Fruit fly (Drosophila melanogaster) whole organism, embryonic: Measurements from ENCODE around the gene CG8312.

Source experiments
- Bgb ChIP-seq: fragments of 200-800 bp; sonication (Bioruptor generic); IDR thresholded peaks from 2 replicates; pipeline ENCODE4 v1.3.6; 2022; ENCODE audit warnings: missing biosample characterization, missing genetic modification characterization; ENCODE audit not compliant: partially characterized antibody
- CG12236 ChIP-seq: fragments of 200-800 bp; sonication (Bioruptor generic); optimal IDR thresholded peaks from 2 replicates; lab custom pipeline; 2016; ENCODE audit warnings: missing biosample characterization, missing genetic modification characterization
- CG12769 ChIP-seq: fragments of 200-800 bp; sonication (Bioruptor generic); optimal IDR thresholded peaks from 2 replicates; lab custom pipeline; 2019; ENCODE audit warnings: missing biosample characterization, mild to moderate bottlenecking, missing genetic modification characterization, moderate library complexity
- CG12942 ChIP-seq: fragments of 200-800 bp; sonication (Bioruptor generic); optimal IDR thresholded peaks from 3 replicates; lab custom pipeline; 2016; ENCODE audit warnings: missing biosample characterization, missing genetic modification characterization
- CG13287 ChIP-seq: fragments of 200-800 bp; sonication (Bioruptor generic); IDR thresholded peaks from 2 replicates; pipeline ENCODE4 v1.3.6; 2022; ENCODE audit warnings: missing biosample characterization, missing genetic modification characterization; ENCODE audit not compliant: partially characterized antibody
- CG14014 ChIP-seq: fragments of 200-800 bp; sonication (Bioruptor generic); IDR thresholded peaks from 2 replicates; pipeline ENCODE4 v1.3.6; 2022; ENCODE audit warnings: missing biosample characterization, missing genetic modification characterization
- CG14050 ChIP-seq: fragments of 200-800 bp; sonication (Bioruptor generic); IDR thresholded peaks from 3 replicates; pipeline ENCODE4 v1.3.6; 2022; ENCODE audit warnings: missing biosample characterization, missing genetic modification characterization
- CG14710 ChIP-seq: fragments of 200-800 bp; sonication (Bioruptor generic); optimal IDR thresholded peaks from 3 replicates; lab custom pipeline; 2019; ENCODE audit warnings: missing biosample characterization, mild to moderate bottlenecking, missing genetic modification characterization, moderate library complexity
- CG15073 ChIP-seq: fragments of 200-800 bp; sonication (Bioruptor generic); optimal IDR thresholded peaks from 2 replicates; lab custom pipeline; 2016; ENCODE audit warnings: missing biosample characterization, missing genetic modification characterization
- CG1602 ChIP-seq: fragments of 200-800 bp; sonication (Bioruptor generic); optimal IDR thresholded peaks from 3 replicates; lab custom pipeline; 2016; ENCODE audit warnings: missing biosample characterization, missing genetic modification characterization
- CG16863 ChIP-seq: fragments of 200-800 bp; sonication (Bioruptor generic); optimal IDR thresholded peaks from 3 replicates; lab custom pipeline; 2016; ENCODE audit warnings: missing biosample characterization, missing genetic modification characterization
- CG17912 ChIP-seq: fragments of 200-800 bp; sonication (Bioruptor generic); optimal IDR thresholded peaks from 2 replicates; lab custom pipeline; 2018; ENCODE audit warnings: missing biosample characterization, mild to moderate bottlenecking, missing genetic modification characterization
- CG2202 ChIP-seq: fragments of 200-800 bp; sonication (Bioruptor generic); optimal IDR thresholded peaks from 2 replicates; lab custom pipeline; 2018; ENCODE audit warnings: missing biosample characterization, mild to moderate bottlenecking, missing genetic modification characterization
- CG32532 ChIP-seq: fragments of 200-800 bp; sonication (Bioruptor generic); IDR thresholded peaks from 2 replicates; pipeline ENCODE4 v1.3.6; 2022; ENCODE audit warnings: missing biosample characterization, missing genetic modification characterization
- CG3407 ChIP-seq: fragments of 200-800 bp; sonication (Bioruptor generic); optimal IDR thresholded peaks from 2 replicates; lab custom pipeline; 2018; ENCODE audit warnings: missing biosample characterization, mild to moderate bottlenecking, missing genetic modification characterization
- CG34376 ChIP-seq: fragments of 200-800 bp; sonication (Bioruptor generic); optimal IDR thresholded peaks from 2 replicates; lab custom pipeline; 2018; ENCODE audit warnings: missing biosample characterization, mild to moderate bottlenecking, missing genetic modification characterization
- CG34422 ChIP-seq: fragments of 200-800 bp; sonication (Bioruptor generic); IDR thresholded peaks from 3 replicates; pipeline ENCODE4 v1.3.6; 2022; ENCODE audit warnings: missing biosample characterization, missing genetic modification characterization
- CG4282 ChIP-seq: fragments of 200-800 bp; sonication (Bioruptor generic); optimal IDR thresholded peaks from 2 replicates; lab custom pipeline; 2016; ENCODE audit warnings: missing biosample characterization, missing genetic modification characterization
- CG4360 ChIP-seq: fragments of 200-800 bp; sonication (Bioruptor generic); IDR thresholded peaks from 2 replicates; pipeline ENCODE4 v1.3.6; 2022; ENCODE audit warnings: missing biosample characterization, missing genetic modification characterization
- CG43689 ChIP-seq: fragments of 200-800 bp; sonication (Bioruptor generic); IDR thresholded peaks from 2 replicates; pipeline ENCODE4 v1.3.6; 2022; ENCODE audit warnings: missing biosample characterization, missing genetic modification characterization
- CG4617 ChIP-seq: fragments of 200-800 bp; sonication (Bioruptor generic); optimal IDR thresholded peaks from 3 replicates; lab custom pipeline; 2016; ENCODE audit warnings: missing biosample characterization, missing genetic modification characterization, borderline replicate concordance
- CG4707 ChIP-seq: fragments of 200-800 bp; sonication (Bioruptor generic); optimal IDR thresholded peaks from 2 replicates; lab custom pipeline; 2018; ENCODE audit warnings: missing biosample characterization, mild to moderate bottlenecking, missing genetic modification characterization, moderate library complexity
- CG6272 ChIP-seq: fragments of 200-800 bp; sonication (Bioruptor generic); IDR thresholded peaks from 2 replicates; pipeline ENCODE4 v1.3.6; 2022; ENCODE audit warnings: missing biosample characterization, missing genetic modification characterization
- CG7271 ChIP-seq: fragments of 200-800 bp; sonication (Bioruptor generic); optimal IDR thresholded peaks from 2 replicates; lab custom pipeline; 2018; ENCODE audit warnings: missing biosample characterization, mild to moderate bottlenecking, missing genetic modification characterization, moderate library complexity
- CG7745 ChIP-seq: fragments of 200-800 bp; sonication (Bioruptor generic); optimal IDR thresholded peaks from 2 replicates; lab custom pipeline; 2018; ENCODE audit warnings: missing biosample characterization, mild to moderate bottlenecking, missing genetic modification characterization, moderate library complexity
- Chrac-16 ChIP-seq: fragments of 200-800 bp; sonication (Bioruptor generic); optimal IDR thresholded peaks from 3 replicates; lab custom pipeline; 2016; ENCODE audit warnings: missing biosample characterization, missing genetic modification characterization
- D ChIP-seq, 2 experiments: fragments of 200-800 bp in 1 of 2; fragments of >200 bp in 1 of 2; sonication (Bioruptor generic) in 1 of 2; optimal IDR thresholded peaks; 2 replicates in 1 of 2; 3 replicates in 1 of 2; lab custom pipeline; 2017; ENCODE audit warnings: mild to moderate bottlenecking in 1 of 2, missing biosample characterization in 1 of 2, missing genetic modification characterization in 1 of 2, missing genetic modification reagents in 1 of 2
- Dref ChIP-seq: fragments of 200-800 bp; sonication (Bioruptor generic); IDR thresholded peaks from 2 replicates; pipeline ENCODE4 v1.3.6; 2022; ENCODE audit warnings: missing biosample characterization, missing genetic modification characterization
- Eip74EF ChIP-seq, 2 experiments: fragments of 200-800 bp in 1 of 2; fragments of >200 bp in 1 of 2; sonication (Bioruptor generic) in 1 of 2; optimal IDR thresholded peaks; 2 replicates each; lab custom pipeline; 2017 to 2019; ENCODE audit warnings: missing biosample characterization in 2 of 2, missing genetic modification characterization in 2 of 2, mild to moderate bottlenecking in 1 of 2, moderate library complexity in 1 of 2
- HLHmδ ChIP-seq: fragments of 200-800 bp; sonication (Bioruptor generic); optimal IDR thresholded peaks from 2 replicates; lab custom pipeline; 2018; ENCODE audit warnings: missing biosample characterization, mild to moderate bottlenecking, missing genetic modification characterization, moderate library complexity
- MBD-R2 ChIP-seq: fragments of 200-800 bp; sonication (Bioruptor generic); IDR thresholded peaks from 2 replicates; pipeline ENCODE4 v1.3.6; 2022; ENCODE audit warnings: missing biosample characterization, missing genetic modification characterization
- NfI ChIP-seq: fragments of 200-800 bp; sonication (Bioruptor generic); optimal IDR thresholded peaks from 3 replicates; lab custom pipeline; 2018; ENCODE audit warnings: missing biosample characterization, mild to moderate bottlenecking, missing genetic modification characterization, moderate library complexity
- Oaz ChIP-seq: fragments of 200-800 bp; sonication (Bioruptor generic); IDR thresholded peaks from 2 replicates; pipeline ENCODE4 v1.3.6; 2022; ENCODE audit warnings: missing biosample characterization, missing genetic modification characterization
- Sry-β ChIP-seq: fragments of 200-800 bp; sonication (Bioruptor generic); optimal IDR thresholded peaks from 2 replicates; lab custom pipeline; 2018; ENCODE audit warnings: missing biosample characterization, mild to moderate bottlenecking, missing genetic modification characterization, moderate library complexity
- Xrp1 ChIP-seq: fragments of 200-800 bp; sonication (Bioruptor generic); IDR thresholded peaks from 2 replicates; pipeline ENCODE4 v1.3.6; 2022; ENCODE audit warnings: missing biosample characterization, missing genetic modification characterization
- az2 ChIP-seq: fragments of 200-800 bp; sonication (Bioruptor generic); optimal IDR thresholded peaks from 3 replicates; lab custom pipeline; 2016; ENCODE audit warnings: missing biosample characterization, missing genetic modification characterization
- br ChIP-seq: fragments of >200 bp; optimal IDR thresholded peaks from 2 replicates; lab custom pipeline; 2017
- dan ChIP-seq: fragments of 200-800 bp; sonication (Bioruptor generic); IDR thresholded peaks from 2 replicates; pipeline ENCODE4 v1.3.6; 2022; ENCODE audit warnings: missing biosample characterization, missing genetic modification characterization
- disco-r ChIP-seq: fragments of 200-800 bp; sonication (Bioruptor generic); optimal IDR thresholded peaks from 2 replicates; lab custom pipeline; 2016; ENCODE audit warnings: missing biosample characterization, missing genetic modification characterization
- esg ChIP-seq: fragments of 200-800 bp; sonication (Bioruptor generic); conservative IDR thresholded peaks from 2 replicates; pipeline ENCODE4 v1.3.6; 2022; ENCODE audit warnings: missing biosample characterization, missing genetic modification characterization
- gfzf ChIP-seq: fragments of 200-800 bp; sonication (Bioruptor generic); optimal IDR thresholded peaks from 2 replicates; lab custom pipeline; 2016; ENCODE audit warnings: missing biosample characterization, mild to moderate bottlenecking, missing genetic modification characterization, moderate library complexity
- pho ChIP-seq: fragments of 200-800 bp; sonication (Bioruptor generic); optimal IDR thresholded peaks from 2 replicates; lab custom pipeline; 2016; ENCODE audit warnings: missing biosample characterization, missing genetic modification characterization
- pita ChIP-seq: fragments of 200-800 bp; sonication (Bioruptor generic); optimal IDR thresholded peaks from 2 replicates; lab custom pipeline; 2017; ENCODE audit warnings: missing biosample characterization, mild to moderate bottlenecking, missing genetic modification characterization
- repo ChIP-seq: fragments of 200-800 bp; sonication (Bioruptor generic); optimal IDR thresholded peaks from 2 replicates; lab custom pipeline; 2016; ENCODE audit warnings: missing biosample characterization, missing genetic modification characterization
- sc ChIP-seq, 3 experiments: fragments of >200 bp in 2 of 3; fragments of 200-800 bp in 1 of 3; sonication (Bioruptor generic) in 1 of 3; optimal IDR thresholded peaks; 2 replicates in 2 of 3; 3 replicates in 1 of 3; lab custom pipeline; 2017; ENCODE audit warnings: mild to moderate bottlenecking in 1 of 3, missing biosample characterization in 1 of 3, missing genetic modification characterization in 1 of 3, missing genetic modification reagents in 1 of 3
- sima ChIP-seq: fragments of 200-800 bp; sonication (Bioruptor generic); optimal IDR thresholded peaks from 2 replicates; lab custom pipeline; 2016; ENCODE audit warnings: missing biosample characterization, missing genetic modification characterization
- slou ChIP-seq: fragments of 200-800 bp; sonication (Bioruptor generic); optimal IDR thresholded peaks from 3 replicates; lab custom pipeline; 2016; ENCODE audit warnings: missing biosample characterization, missing genetic modification characterization
- stc ChIP-seq: fragments of 200-800 bp; sonication (Bioruptor generic); IDR thresholded peaks from 2 replicates; pipeline ENCODE4 v1.3.6; 2022; ENCODE audit warnings: missing biosample characterization, missing genetic modification characterization
- sug ChIP-seq: fragments of 200-800 bp; optimal IDR thresholded peaks from 2 replicates; lab custom pipeline; 2019; ENCODE audit warnings: missing biosample characterization, mild to moderate bottlenecking, missing genetic modification characterization, moderate library complexity
- tll ChIP-seq, 2 experiments: fragments of 200-800 bp in 1 of 2; fragments of >200 bp in 1 of 2; sonication (Bioruptor generic) in 1 of 2; optimal IDR thresholded peaks; 2 replicates each; lab custom pipeline; 2017 to 2019; ENCODE audit warnings: missing biosample characterization in 2 of 2, missing genetic modification characterization in 2 of 2, mild to moderate bottlenecking in 1 of 2, moderate library complexity in 1 of 2
- yki ChIP-seq: fragments of >200 bp; optimal IDR thresholded peaks from 3 replicates; lab custom pipeline; 2018

CG8312 gene

dm6 chr3R:9630633-9631095 lies 39.6 kb downstream of the CG8312 start, which contains the start of gene Calr (continued):
- TF ChIP-seq Dref (GFP tag; lab: Robert Waterston, UW) (no peak), CG1602 (GFP tag; lab: Kevin White, UChicago) (no peak), yki (lab: Kevin White, UChicago) (no peak), pho (GFP tag; lab: Kevin White, UChicago) (no peak), NfI (GFP tag; lab: Kevin White, UChicago) (peak; percentile 58), CG15073 (GFP tag; lab: Kevin White, UChicago) (no peak), CG6272 (GFP tag; lab: Robert Waterston, UW) (peak; percentile 32; the same call in 1 of the 2 replicates), CG32532 (no peak), HLHmδ (GFP tag; lab: Kevin White, UChicago) (peak; percentile 63), CG4617 (no peak), CG14014 (GFP tag; lab: Robert Waterston, UW) (no peak), sug (tag; lab: Kevin White, UChicago) (peak; percentile 35), CG4282 (GFP tag; lab: Kevin White, UChicago) (no peak), CG3407 (GFP tag; lab: Kevin White, UChicago) (no peak), gfzf (GFP tag; lab: Kevin White, UChicago) (peak; percentile 48), Bgb (GFP tag; lab: Robert Waterston, UW) (no peak), CG43689 (GFP tag; lab: Robert Waterston, UW) (no peak), Xrp1 (GFP tag; lab: Robert Waterston, UW) (no peak), slou (no peak), esg (GFP tag; lab: Robert Waterston, UW) (no peak), CG12942 (GFP tag; lab: Kevin White, UChicago) (no peak), CG7271 (peak; percentile 46), tll (GFP tag; optimal IDR thresholded peaks at IDR 0.05; lab: Kevin White, UChicago) (peak in 1 of 2 experiments; percentile 29), CG34376 (GFP tag; lab: Kevin White, UChicago) (peak; percentile 69), CG12236 (GFP tag; lab: Kevin White, UChicago) (no peak), sima (peak; percentile 15), D (optimal IDR thresholded peaks at IDR 0.05; lab: Kevin White, UChicago) (no peak), D (GFP tag; optimal IDR thresholded peaks at IDR 0.05; lab: Kevin White, UChicago) (no peak), CG14710 (tag; lab: Kevin White, UChicago) (peak; percentile 72), Sry-β (GFP tag; lab: Kevin White, UChicago) (no peak), br (no peak), CG2202 (tag; lab: Kevin White, UChicago) (peak; percentile 42), CG13287 (GFP tag; lab: Robert Waterston, UW) (no peak), Oaz (GFP tag; lab: Robert Waterston, UW) (no peak), CG12769 (tag; lab: Kevin White, UChicago) (no peak), MBD-R2 (GFP tag; lab: Robert Waterston, UW) (no peak), CG14050 (GFP tag; lab: Robert Waterston, UW) (no peak), CG34422 (GFP tag; lab: Robert Waterston, UW) (no peak), Eip74EF (GFP tag; optimal IDR thresholded peaks at IDR 0.05; lab: Kevin White, UChicago) (no peak), Chrac-16 (GFP tag; lab: Kevin White, UChicago) (no peak), CG17912 (GFP tag; lab: Kevin White, UChicago) (peak; percentile 60), stc (GFP tag; lab: Robert Waterston, UW) (no peak), repo (GFP tag; lab: Kevin White, UChicago) (peak; percentile 25), sc (optimal IDR thresholded peaks at IDR 0.05; lab: Kevin White, UChicago) (no peak), sc (GFP tag; optimal IDR thresholded peaks at IDR 0.05; lab: Kevin White, UChicago) (no peak), CG4360 (GFP tag; lab: Robert Waterston, UW) (no peak), CG16863 (peak; percentile 46), pita (no peak), disco-r (GFP tag; lab: Kevin White, UChicago) (no peak), dan (GFP tag; lab: Robert Waterston, UW) (no peak), az2 (GFP tag; lab: Kevin White, UChicago) (no peak), CG4707 (GFP tag; lab: Kevin White, UChicago) (peak; percentile 27), CG7745 (tag; lab: Kevin White, UChicago) (peak; percentile 92)
